Fruit fly (Drosophila melanogaster) whole organism, adult: ENCODE results near the gene asun.

ENCODE experiments used
- CG7045 ChIP-seq: fragments of 200-800 bp; sonication (Bioruptor generic); optimal IDR thresholded peaks from 2 replicates; lab custom pipeline; 2017; ENCODE audit warnings: missing biosample characterization, mild to moderate bottlenecking, missing genetic modification characterization
- kay ChIP-seq: fragments of 200-800 bp; sonication (Bioruptor generic); peaks from one replicate; lab custom pipeline; 2016; ENCODE audit warnings: missing biosample characterization, missing genetic modification characterization, borderline replicate concordance

- no peak for TF ChIP-seq CG7045 (GFP tag; lab: Kevin White, UChicago)
- peak; percentile 95 for TF ChIP-seq kay (GFP tag; lab: Kevin White, UChicago)
These were observed 28.7 kb upstream of the asun start for dm6 chr3R:16235215-16235937.
